Worm (Caenorhabditis elegans) whole organism, L1 larva: ENCODE results near the gene crn-2.

Experiments used
- C04F5.9 ChIP-seq: sonication (generic microtip); optimal IDR thresholded peaks from 2 replicates; lab custom pipeline; 2016; ENCODE audit warnings: missing genetic modification characterization, missing compliant biosample characterization
- C34B4.2 ChIP-seq: sonication (generic microtip); optimal IDR thresholded peaks from 2 replicates; lab custom pipeline; 2017; ENCODE audit warnings: mild to moderate bottlenecking, missing genetic modification characterization, missing compliant biosample characterization
- F16B12.6 ChIP-seq: fragments of 150-350 bp; optimal IDR thresholded peaks from 2 replicates; lab custom pipeline; 2014; ENCODE audit warnings: missing biosample characterization, missing genetic modification characterization
- Y116A8C.19 ChIP-seq: sonication (generic microtip); optimal IDR thresholded peaks from 2 replicates; lab custom pipeline; 2016; ENCODE audit warnings: missing compliant biosample characterization, missing genetic modification characterization, borderline replicate concordance
- alr-1 ChIP-seq: fragments of 200-800 bp; sonication (Bioruptor generic); optimal IDR thresholded peaks from 2 replicates; lab custom pipeline; 2018; ENCODE audit warnings: borderline replicate concordance, mild to moderate bottlenecking, missing genetic modification characterization, missing compliant biosample characterization
- blmp-1 ChIP-seq: fragments of 150-350 bp; optimal IDR thresholded peaks from 2 replicates; lab custom pipeline; 2014; ENCODE audit warnings: missing biosample characterization, missing genetic modification characterization
- ceh-63 ChIP-seq: fragments of 200-800 bp; sonication (Bioruptor generic); optimal IDR thresholded peaks from 2 replicates; lab custom pipeline; 2018; ENCODE audit warnings: mild to moderate bottlenecking, missing genetic modification characterization, missing compliant biosample characterization
- ceh-90 ChIP-seq: sonication (generic microtip); optimal IDR thresholded peaks from 2 replicates; lab custom pipeline; 2016; ENCODE audit warnings: missing genetic modification characterization, missing compliant biosample characterization
- dpl-1 ChIP-seq, 3 experiments: fragments of 150-350 bp in 2 of 3; sonication (generic microtip) in 1 of 3; optimal IDR thresholded peaks; 2 replicates each; lab custom pipeline; 2014 to 2017; ENCODE audit warnings: missing biosample characterization in 3 of 3, missing genetic modification characterization in 3 of 3, missing genetic modification reagents in 3 of 3
- efl-1 ChIP-seq, 4 experiments: fragments of 150-350 bp; optimal IDR thresholded peaks in 3 of 4; peaks in 1 of 4; 1 replicate in 1 of 4; 2 replicates in 3 of 4; lab custom pipeline; 2014; ENCODE audit warnings: missing biosample characterization in 2 of 4, missing genetic modification characterization in 2 of 4, missing genetic modification reagents in 2 of 4
- egl-13 ChIP-seq: sonication (generic microtip); optimal IDR thresholded peaks from 2 replicates; lab custom pipeline; 2016; ENCODE audit warnings: missing genotype, missing genetic modification reagents, missing genetic modification characterization, missing compliant biosample characterization
- egl-27 ChIP-seq, 2 experiments: fragments of 150-350 bp in 1 of 2; sonication (generic microtip); optimal IDR thresholded peaks; 3 replicates each; lab custom pipeline; 2017 to 2018; ENCODE audit warnings: missing biosample characterization in 2 of 2, missing genetic modification characterization in 2 of 2, missing genetic modification reagents in 2 of 2
- elt-2 ChIP-seq: sonication (generic microtip); optimal IDR thresholded peaks from 2 replicates; lab custom pipeline; 2016; ENCODE audit warnings: missing genetic modification characterization, mild to moderate bottlenecking, inconsistent platforms, missing compliant biosample characterization, missing genetic modification reagents
- elt-3 ChIP-seq, 6 experiments: fragments of 150-350 bp in 1 of 6; sonication (generic microtip); optimal IDR thresholded peaks; 2 replicates each; lab custom pipeline; 2017 to 2018; ENCODE audit warnings: missing biosample characterization in 6 of 6, missing genetic modification characterization in 6 of 6, inconsistent platforms in 1 of 6
- ets-5 ChIP-seq: fragments of 200-800 bp; sonication (Bioruptor generic); IDR thresholded peaks from 2 replicates; pipeline ENCODE4 v1.3.6; 2022; ENCODE audit warnings: missing genetic modification characterization, missing compliant biosample characterization
- fkh-10 ChIP-seq: sonication (generic microtip); optimal IDR thresholded peaks from 2 replicates; lab custom pipeline; 2017; ENCODE audit warnings: missing biosample characterization, missing genetic modification reagents, missing genetic modification characterization
- fos-1 ChIP-seq: fragments of 150-350 bp; optimal IDR thresholded peaks from 2 replicates; lab custom pipeline; 2014; ENCODE audit warnings: missing biosample characterization, missing genetic modification characterization
- grh-1 ChIP-seq: fragments of 200-800 bp; sonication (Bioruptor generic); IDR thresholded peaks from 2 replicates; pipeline ENCODE4 v1.3.6; 2022; ENCODE audit warnings: missing genetic modification reagents, missing genetic modification characterization, missing compliant biosample characterization
- hlh-17 ChIP-seq: fragments of 200-800 bp; sonication (Bioruptor generic); optimal IDR thresholded peaks from 2 replicates; lab custom pipeline; 2018; ENCODE audit warnings: missing genetic modification characterization, mild to moderate bottlenecking, missing compliant biosample characterization, moderate library complexity, borderline replicate concordance
- hlh-4 ChIP-seq: sonication (generic microtip); optimal IDR thresholded peaks from 2 replicates; lab custom pipeline; 2016; ENCODE audit warnings: mild to moderate bottlenecking, missing genetic modification characterization, missing compliant biosample characterization
- lin-14 ChIP-seq: fragments of 200-800 bp; sonication (Bioruptor generic); optimal IDR thresholded peaks from 2 replicates; lab custom pipeline; 2018; ENCODE audit warnings: mild to moderate bottlenecking, missing genetic modification characterization, moderate library complexity, missing compliant biosample characterization
- lin-15B ChIP-seq: fragments of 150-350 bp; sonication (generic microtip); optimal IDR thresholded peaks from 3 replicates; lab custom pipeline; 2014; ENCODE audit warnings: missing biosample characterization, missing genetic modification characterization
- lin-35 ChIP-seq, 2 experiments: fragments of 150-350 bp; optimal IDR thresholded peaks; 2 replicates each; lab custom pipeline; 2014; ENCODE audit warnings: missing biosample characterization in 2 of 2, missing genetic modification characterization in 2 of 2, missing genetic modification reagents in 2 of 2
- lsy-2 ChIP-seq, 2 experiments: fragments of 150-350 bp; optimal IDR thresholded peaks; 2 replicates each; lab custom pipeline; 2014; ENCODE audit warnings: missing biosample characterization in 2 of 2, missing genetic modification characterization in 2 of 2
- mab-9 ChIP-seq: fragments of 200-800 bp; sonication (Bioruptor generic); IDR thresholded peaks from 2 replicates; pipeline ENCODE4 v1.3.6; 2022; ENCODE audit warnings: missing genetic modification reagents, missing genetic modification characterization, missing compliant biosample characterization
- mep-1 ChIP-seq: fragments of 150-350 bp; optimal IDR thresholded peaks from 2 replicates; lab custom pipeline; 2014; ENCODE audit warnings: missing biosample characterization, missing genetic modification characterization
- nhr-12 ChIP-seq: sonication (generic microtip); optimal IDR thresholded peaks from 2 replicates; lab custom pipeline; 2017; ENCODE audit warnings: missing biosample characterization, missing genetic modification characterization
- nhr-237 ChIP-seq: fragments of 150-350 bp; optimal IDR thresholded peaks from 2 replicates; lab custom pipeline; 2014; ENCODE audit warnings: missing biosample characterization, missing genetic modification characterization
- pag-3 ChIP-seq: sonication (generic microtip); optimal IDR thresholded peaks from 2 replicates; lab custom pipeline; 2017; ENCODE audit warnings: missing genetic modification characterization, mild to moderate bottlenecking, missing compliant biosample characterization, antibody characterized with exemption, borderline replicate concordance; ENCODE audit not compliant: insufficient read depth
- rnt-1 ChIP-seq: sonication (generic microtip); optimal IDR thresholded peaks from 2 replicates; lab custom pipeline; 2016; ENCODE audit warnings: mild to moderate bottlenecking, missing genetic modification characterization, moderate library complexity, missing compliant biosample characterization
- skn-1 ChIP-seq: fragments of 150-350 bp; optimal IDR thresholded peaks from 2 replicates; lab custom pipeline; 2014; ENCODE audit warnings: missing biosample characterization, missing genetic modification characterization
- sptf-1 ChIP-seq: fragments of 150-350 bp; optimal IDR thresholded peaks from 2 replicates; lab custom pipeline; 2014; ENCODE audit warnings: missing biosample characterization, missing genetic modification characterization
- sup-37 ChIP-seq: fragments of 200-800 bp; sonication (Bioruptor generic); optimal IDR thresholded peaks from 2 replicates; lab custom pipeline; 2018; ENCODE audit warnings: mild to moderate bottlenecking, missing genetic modification characterization, missing compliant biosample characterization
- swsn-7 ChIP-seq: sonication (generic microtip); optimal IDR thresholded peaks from 2 replicates; lab custom pipeline; 2016; ENCODE audit warnings: missing genetic modification characterization, missing compliant biosample characterization
- tbx-2 ChIP-seq: sonication (generic microtip); optimal IDR thresholded peaks from 2 replicates; lab custom pipeline; 2016; ENCODE audit warnings: missing genetic modification characterization, missing compliant biosample characterization
- unc-98 ChIP-seq: fragments of 200-800 bp; sonication (Bioruptor generic); IDR thresholded peaks from 2 replicates; pipeline ENCODE4 v1.3.6; 2022; ENCODE audit warnings: missing genetic modification characterization, missing compliant biosample characterization
- zip-4 ChIP-seq: fragments of 200-800 bp; sonication (Bioruptor generic); optimal IDR thresholded peaks from 2 replicates; lab custom pipeline; 2018; ENCODE audit warnings: mild to moderate bottlenecking, missing genetic modification characterization, moderate library complexity, missing compliant biosample characterization
- ztf-11 ChIP-seq, 2 experiments: sonication (generic microtip); optimal IDR thresholded peaks; 2 replicates each; lab custom pipeline; 2016 to 2017; ENCODE audit warnings: missing genetic modification characterization in 2 of 2, missing biosample characterization in 1 of 2, missing compliant biosample characterization in 1 of 2
- ztf-4 ChIP-seq: fragments of 150-350 bp; optimal IDR thresholded peaks from 2 replicates; lab custom pipeline; 2014; ENCODE audit warnings: missing biosample characterization, missing genetic modification characterization

The crn-2 gene

ce11 chrV:5613109-5613508 is 18.7 kb downstream of the crn-2 start, which contains the start of gene lrpc-1:
Gene lrpc-1 (minus strand): TSS chrV:5613209.
- no peak for TF ChIP-seq sup-37 (GFP tag; lab: Kevin White, UChicago)
- no peak for TF ChIP-seq nhr-237 (tag; lab: Kevin White, UChicago)
- TF ChIP-seq zip-4 (GFP tag; lab: Kevin White, UChicago): no peak
- no peak for TF ChIP-seq C34B4.2
- TF ChIP-seq rnt-1 (tag; lab: Kevin White, UChicago): no peak
- TF ChIP-seq tbx-2 (tag; lab: Kevin White, UChicago): no peak
- no peak for TF ChIP-seq ceh-90 (tag; lab: Kevin White, UChicago)
- TF ChIP-seq sptf-1 (tag; lab: Kevin White, UChicago): no peak
- TF ChIP-seq ceh-63: no peak
- TF ChIP-seq elt-3 (tag; optimal IDR thresholded peaks at IDR 0.05; lab: Kevin White, UChicago): no peak
- no peak for TF ChIP-seq hlh-17 (GFP tag; lab: Kevin White, UChicago)
- TF ChIP-seq grh-1 (GFP tag; lab: Robert Waterston, UW): no peak
- no peak for TF ChIP-seq nhr-12
- no peak for TF ChIP-seq skn-1 (tag; lab: Kevin White, UChicago)

ce11 chrV:5614724-5615123 is 20.3 kb downstream of the crn-2 start, which contains the start of gene M03E7.3:
Gene M03E7.3 (plus strand): TSS chrV:5615024.
- no peak for TF ChIP-seq F16B12.6 (tag; lab: Kevin White, UChicago)
- TF ChIP-seq elt-3 (tag; optimal IDR thresholded peaks at IDR 0.05; lab: Kevin White, UChicago): no peak
- no peak for TF ChIP-seq grh-1 (GFP tag; lab: Robert Waterston, UW)
- TF ChIP-seq mep-1 (tag; lab: Kevin White, UChicago): no peak
- TF ChIP-seq lin-35 (GFP tag; optimal IDR thresholded peaks at IDR 0.05; lab: Kevin White, UChicago): no peak
- TF ChIP-seq egl-27 (tag; optimal IDR thresholded peaks at IDR 0.05; lab: Kevin White, UChicago): no peak
- TF ChIP-seq mab-9: no peak
- TF ChIP-seq swsn-7 (tag; lab: Kevin White, UChicago): no peak
- no peak for TF ChIP-seq alr-1 (tag; lab: Kevin White, UChicago)
- TF ChIP-seq egl-13 (tag; lab: Kevin White, UChicago): no peak
- no peak for TF ChIP-seq fos-1 (tag; lab: Kevin White, UChicago)
- TF ChIP-seq elt-2: no peak
- TF ChIP-seq unc-98 (GFP tag; lab: Robert Waterston, UW): no peak
- no peak for TF ChIP-seq ets-5
- no peak for TF ChIP-seq ztf-4 (tag; lab: Kevin White, UChicago)
- no peak for TF ChIP-seq Y116A8C.19 (tag; lab: Kevin White, UChicago)
- no peak for TF ChIP-seq lin-15B (tag; lab: Kevin White, UChicago)
- no peak for TF ChIP-seq pag-3

- TF ChIP-seq nhr-237 (tag; lab: Kevin White, UChicago) (no peak), hlh-4 (tag; lab: Kevin White, UChicago) (no peak), hlh-17 (GFP tag; lab: Kevin White, UChicago) (no peak), efl-1 (optimal IDR thresholded peaks at IDR 0.05; lab: Kevin White, UChicago) (no peak), efl-1 (GFP tag; optimal IDR thresholded peaks at IDR 0.05 in 1 of 2; lab: Kevin White, UChicago) (peak in 1 of 2 experiments; percentile 83), blmp-1 (tag; lab: Kevin White, UChicago) (no peak)
These were observed 22.9 kb downstream of the crn-2 start, which contains the start of gene M03E7.2 for ce11 chrV:5617301-5617700. Gene M03E7.2 (plus strand): TSS chrV:5617601.

ce11 chrV:5619372-5619771 is 25.0 kb downstream of the crn-2 start:
- TF ChIP-seq hlh-17 (GFP tag; lab: Kevin White, UChicago): no peak
- peak; percentile 23 for TF ChIP-seq mep-1 (tag; lab: Kevin White, UChicago)
- peak; percentile 25 to 45 for TF ChIP-seq efl-1 (optimal IDR thresholded peaks at IDR 0.05; lab: Kevin White, UChicago)
- TF ChIP-seq efl-1 (GFP tag; optimal IDR thresholded peaks at IDR 0.05 in 1 of 2; lab: Kevin White, UChicago): peak; percentile 30 to 69
- TF ChIP-seq ztf-4 (tag; lab: Kevin White, UChicago): no peak
- TF ChIP-seq ztf-11 (tag; optimal IDR thresholded peaks at IDR 0.05; lab: Kevin White, UChicago): no peak
- no peak for TF ChIP-seq lin-14 (GFP tag; lab: Kevin White, UChicago)
- TF ChIP-seq nhr-12: no peak
- TF ChIP-seq dpl-1 (GFP tag; optimal IDR thresholded peaks at IDR 0.05; lab: Kevin White, UChicago): peak in 1 of 3 experiments; percentile 61
- peak in 1 of 2 experiments; percentile 79 for TF ChIP-seq lsy-2 (tag; optimal IDR thresholded peaks at IDR 0.05; lab: Kevin White, UChicago)
- no peak for TF ChIP-seq fkh-10 (GFP tag; lab: Kevin White, UChicago)
- no peak for TF ChIP-seq C04F5.9 (tag; lab: Kevin White, UChicago)
- no peak for TF ChIP-seq egl-13 (tag; lab: Kevin White, UChicago)
- TF ChIP-seq lin-35 (GFP tag; optimal IDR thresholded peaks at IDR 0.05; lab: Kevin White, UChicago): peak in 1 of 2 experiments; percentile 53
